Worm (Caenorhabditis elegans): ENCODE results near the gene egl-44.

egl-44 gene

DNA sequence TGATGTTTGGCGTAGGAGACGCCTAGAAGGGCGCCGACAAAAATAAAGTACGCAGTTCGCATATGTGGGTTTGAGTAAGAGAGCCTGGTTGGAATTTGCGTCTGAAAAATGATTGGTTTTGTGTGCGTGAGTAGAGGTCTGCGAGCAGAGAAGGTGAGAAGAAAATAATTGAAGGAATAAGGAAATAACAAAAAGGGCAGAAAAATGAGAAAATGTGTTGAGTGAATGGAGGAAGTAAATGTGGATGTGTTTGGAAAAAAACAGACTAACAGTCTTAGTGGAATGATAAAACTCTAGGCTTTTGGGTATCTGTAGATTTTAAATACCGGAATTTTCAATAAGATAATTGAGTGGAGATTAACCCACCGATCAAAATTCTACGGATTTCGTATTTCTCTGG, 28.0 kb downstream of the egl-44 start, which contains the start of gene casy-1:
Gene casy-1 (minus strand): TSS at position 101 of the 400 bp plus-strand sequence.
- no peak for TF ChIP-seq nhr-71 (tag; optimal IDR thresholded peaks at IDR 0.05)
- TF ChIP-seq fkh-8 (tag; optimal IDR thresholded peaks at IDR 0.05): no peak
- TF ChIP-seq unc-86 (tag; optimal IDR thresholded peaks at IDR 0.05): no peak
- TF ChIP-seq grh-1 (GFP tag; IDR thresholded peaks at IDR 0.05): no peak
- TF ChIP-seq jun-1 (tag; optimal IDR thresholded peaks at IDR 0.05): no peak
- no peak for TF ChIP-seq C34B4.2 (tag; optimal IDR thresholded peaks at IDR 0.05)
- TF ChIP-seq sup-37 (GFP tag; optimal IDR thresholded peaks at IDR 0.05): no peak
- no peak for TF ChIP-seq nhr-90 (tag; optimal IDR thresholded peaks at IDR 0.05; ENCODE audit: poor library complexity)
- no peak for TF ChIP-seq lir-3 (tag; optimal IDR thresholded peaks at IDR 0.05; ENCODE audit: poor library complexity)
- no peak for TF ChIP-seq blmp-1 (tag; optimal IDR thresholded peaks at IDR 0.05)
- no peak for TF ChIP-seq fkh-4 (tag; optimal IDR thresholded peaks at IDR 0.05; ENCODE audit: borderline replicate concordance)
- no peak for TF ChIP-seq sptf-1 (tag; optimal IDR thresholded peaks at IDR 0.05)
- no peak for TF ChIP-seq C16A3.4 (tag; optimal IDR thresholded peaks at IDR 0.05)
- no peak for TF ChIP-seq vab-15 (tag; optimal IDR thresholded peaks at IDR 0.05)
- TF ChIP-seq ces-1 (GFP tag; optimal IDR thresholded peaks at IDR 0.05): no peak
- TF ChIP-seq elt-2 (tag; optimal IDR thresholded peaks at IDR 0.05): no peak
- TF ChIP-seq dsc-1 (tag; optimal IDR thresholded peaks at IDR 0.05): no peak

DNA sequence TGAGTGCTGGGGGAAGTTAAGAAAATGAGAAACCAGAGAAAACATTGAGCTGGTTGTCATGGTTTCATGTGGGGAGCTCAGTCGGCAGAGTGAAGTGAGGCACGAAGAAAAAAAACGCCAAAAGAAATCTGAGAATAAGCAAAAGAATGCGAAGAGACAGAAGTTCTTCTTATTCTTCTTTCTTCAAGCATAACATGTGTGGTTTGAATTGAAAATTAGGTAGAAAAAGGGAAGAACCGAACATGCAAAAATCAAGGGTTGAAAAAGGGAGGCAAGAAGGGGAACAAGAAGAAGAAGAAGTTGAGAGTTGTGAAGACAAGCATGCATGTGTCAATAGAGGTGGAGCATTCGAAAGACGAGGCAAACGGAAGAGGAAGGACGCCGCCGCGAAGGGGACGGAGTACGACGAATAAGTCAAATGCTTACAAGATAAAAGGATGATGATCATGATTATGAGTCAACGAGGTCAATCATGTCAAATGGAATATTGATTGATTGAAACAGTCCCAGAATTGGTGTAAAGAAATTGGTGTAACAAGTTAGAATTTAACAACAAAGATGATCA, 29.3 kb downstream of the egl-44 start:
- TF ChIP-seq egl-27 (tag; optimal IDR thresholded peaks at IDR 0.05) (no peak), fkh-10 (GFP tag; optimal IDR thresholded peaks at IDR 0.05) (peak; percentile 54), C16A3.4 (tag; optimal IDR thresholded peaks at IDR 0.05) (no peak), lin-13 (GFP tag; optimal IDR thresholded peaks at IDR 0.05) (no peak), lin-14 (GFP tag; optimal IDR thresholded peaks at IDR 0.05) (peak; percentile 28), fkh-8 (tag; optimal IDR thresholded peaks at IDR 0.05) (peak; percentile 38), nhr-47 (tag; optimal IDR thresholded peaks at IDR 0.05) (peak; percentile 9)

DNA sequence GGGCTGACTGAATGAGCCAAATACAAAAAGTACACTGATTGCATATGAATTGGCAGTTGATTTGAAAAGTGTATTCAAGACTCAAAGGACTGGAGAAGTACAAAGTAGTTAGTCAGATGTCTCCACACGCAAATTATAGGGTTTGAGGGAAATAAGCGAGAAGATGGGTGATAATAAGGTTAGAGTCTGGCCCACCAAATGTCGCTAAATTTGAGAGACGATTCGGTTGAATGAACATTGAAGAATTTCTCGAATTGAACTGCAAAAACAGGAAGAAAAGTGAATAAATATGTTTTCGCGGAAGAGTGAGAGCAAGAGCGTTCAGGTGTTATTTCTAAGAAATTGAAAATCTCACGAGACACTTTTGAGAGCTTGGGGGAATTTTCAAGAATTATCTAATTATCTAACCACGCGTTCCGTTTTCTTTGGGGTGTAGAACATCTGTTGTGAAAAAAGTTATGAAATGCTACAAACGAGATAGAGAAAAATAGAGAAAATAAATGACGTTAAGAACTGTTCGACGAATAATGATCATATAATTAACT, 31.0 kb downstream of the egl-44 start:
- TF ChIP-seq lin-14 (GFP tag; optimal IDR thresholded peaks at IDR 0.05) (peak; percentile 14), unc-30 (tag; optimal IDR thresholded peaks at IDR 0.05) (no peak), fkh-8 (tag; optimal IDR thresholded peaks at IDR 0.05) (peak; percentile 67), sox-4 (tag; optimal IDR thresholded peaks at IDR 0.05) (peak; percentile 78), aha-1 (tag; optimal IDR thresholded peaks at IDR 0.05) (no peak), nhr-71 (tag; optimal IDR thresholded peaks at IDR 0.05) (peak; percentile 66), nhr-47 (tag; optimal IDR thresholded peaks at IDR 0.05) (peak; percentile 62), dsc-1 (tag; optimal IDR thresholded peaks at IDR 0.05) (peak; percentile 17)

DNA sequence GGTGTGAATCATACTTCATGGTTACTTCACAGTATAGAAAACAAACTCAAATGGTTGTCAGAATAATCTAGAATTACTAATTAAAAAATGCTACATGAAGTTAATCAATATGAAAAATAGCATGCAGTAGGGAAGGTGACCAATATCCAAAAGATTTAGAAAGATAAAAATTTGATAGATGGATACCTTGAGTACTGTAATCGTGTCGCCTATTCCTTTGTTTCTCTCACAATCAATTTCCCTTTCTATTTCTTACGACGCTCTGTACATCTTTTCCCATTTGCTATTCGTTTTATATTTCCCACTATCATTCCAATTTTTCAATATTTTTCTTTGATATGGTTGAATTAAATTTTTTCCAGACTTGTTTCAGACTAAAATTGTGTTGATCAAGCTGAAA, 32.7 kb downstream of the egl-44 start, which contains the start of gene B0034.7:
Gene B0034.7 (plus strand): TSS at position 301 of the 400 bp plus-strand sequence.
- TF ChIP-seq nhr-90 (tag; optimal IDR thresholded peaks at IDR 0.05; ENCODE audit: poor library complexity): no peak
- no peak for TF ChIP-seq ztf-4 (tag; optimal IDR thresholded peaks at IDR 0.05)
- no peak for TF ChIP-seq unc-30 (tag; optimal IDR thresholded peaks at IDR 0.05)
- no peak for TF ChIP-seq elt-2 (tag; optimal IDR thresholded peaks at IDR 0.05)
- no peak for TF ChIP-seq aha-1 (tag; optimal IDR thresholded peaks at IDR 0.05)
- no peak for TF ChIP-seq nhr-84 (tag; optimal IDR thresholded peaks at IDR 0.05)
- no peak for TF ChIP-seq nhr-20 (tag; optimal IDR thresholded peaks at IDR 0.05)
- TF ChIP-seq efl-1 (optimal IDR thresholded peaks at IDR 0.05): no peak
- no peak for TF ChIP-seq efl-1 (GFP tag; optimal IDR thresholded peaks at IDR 0.05 in 1 of 2)
- TF ChIP-seq elt-3 (tag; optimal IDR thresholded peaks at IDR 0.05): no peak
- no peak for TF ChIP-seq unc-62 (GFP tag; optimal IDR thresholded peaks at IDR 0.05)
- TF ChIP-seq zag-1 (tag; optimal IDR thresholded peaks at IDR 0.05): no peak
- no peak for TF ChIP-seq fkh-10 (GFP tag; optimal IDR thresholded peaks at IDR 0.05)
- no peak for TF ChIP-seq blmp-1 (tag; optimal IDR thresholded peaks at IDR 0.05)
- no peak for TF ChIP-seq unc-130 (tag; optimal IDR thresholded peaks at IDR 0.05)
- no peak for TF ChIP-seq ceh-63 (GFP tag; optimal IDR thresholded peaks at IDR 0.05)
- no peak for TF ChIP-seq hpl-2 (GFP tag; optimal IDR thresholded peaks at IDR 0.05)
- no peak for TF ChIP-seq ceh-88 (GFP tag; IDR thresholded peaks at IDR 0.05)
- no peak for TF ChIP-seq pax-3 (tag; optimal IDR thresholded peaks at IDR 0.05)
- TF ChIP-seq efl-3 (GFP tag; optimal IDR thresholded peaks at IDR 0.05): no peak
- TF ChIP-seq ama-1 (optimal IDR thresholded peaks at IDR 0.05): no peak
